Fruit fly (Drosophila melanogaster) whole organism, adult: Measurements from ENCODE around the gene tral.
A peak's percentile ranks its signal among the peaks of the same experiment; 100 is the strongest.

Source experiments
- CG11617 ChIP-seq: fragments of 200-800 bp; sonication (Bioruptor generic); optimal IDR thresholded peaks from 2 replicates; lab custom pipeline; 2017; ENCODE audit warnings: mild to moderate bottlenecking, missing biosample characterization, missing genetic modification reagents, missing genetic modification characterization
- CG12768 ChIP-seq: fragments of 200-800 bp; sonication (Bioruptor generic); optimal IDR thresholded peaks from 2 replicates; lab custom pipeline; 2017; ENCODE audit warnings: missing biosample characterization, missing genetic modification characterization, mild to moderate bottlenecking, moderate library complexity, missing genetic modification reagents
- CG14711 ChIP-seq: fragments of 200-800 bp; sonication (Bioruptor generic); optimal IDR thresholded peaks from 2 replicates; lab custom pipeline; 2018; ENCODE audit warnings: missing biosample characterization, mild to moderate bottlenecking, missing genetic modification characterization, moderate library complexity
- CG33017 ChIP-seq: fragments of 200-800 bp; sonication (Bioruptor generic); optimal IDR thresholded peaks from 2 replicates; lab custom pipeline; 2018; ENCODE audit warnings: missing biosample characterization, mild to moderate bottlenecking, missing genetic modification characterization, moderate library complexity
- CG5204 ChIP-seq: fragments of 200-800 bp; sonication (Bioruptor generic); optimal IDR thresholded peaks from 2 replicates; lab custom pipeline; 2016; ENCODE audit warnings: missing biosample characterization, missing genetic modification characterization
- Hr96 ChIP-seq: fragments of 200-800 bp; sonication (Bioruptor generic); optimal IDR thresholded peaks from 2 replicates; lab custom pipeline; 2016; ENCODE audit warnings: missing biosample characterization, missing genetic modification characterization
- Mnt ChIP-seq: fragments of 200-800 bp; sonication (Bioruptor generic); optimal IDR thresholded peaks from 2 replicates; lab custom pipeline; 2016; ENCODE audit warnings: missing biosample characterization, mild to moderate bottlenecking, missing genetic modification characterization
- bab1 ChIP-seq: fragments of 200-800 bp; sonication (Bioruptor generic); optimal IDR thresholded peaks from 3 replicates; lab custom pipeline; 2019; ENCODE audit warnings: missing biosample characterization, mild to moderate bottlenecking, missing genetic modification characterization, moderate library complexity
- cic ChIP-seq: fragments of 200-800 bp; sonication (Bioruptor generic); optimal IDR thresholded peaks from 2 replicates; lab custom pipeline; 2017; ENCODE audit warnings: missing biosample characterization, mild to moderate bottlenecking, missing genetic modification characterization, moderate library complexity
- cnc ChIP-seq, 2 experiments: fragments of >200 bp; optimal IDR thresholded peaks; 2 replicates each; lab custom pipeline; 2017
- kay ChIP-seq: fragments of 200-800 bp; sonication (Bioruptor generic); peaks from one replicate; lab custom pipeline; 2016; ENCODE audit warnings: missing biosample characterization, missing genetic modification characterization, borderline replicate concordance
- pad ChIP-seq: fragments of 200-800 bp; sonication (Bioruptor generic); optimal IDR thresholded peaks from 3 replicates; lab custom pipeline; 2017; ENCODE audit warnings: missing biosample characterization, missing genetic modification characterization, mild to moderate bottlenecking, moderate library complexity, missing genetic modification reagents
- tj ChIP-seq: fragments of 200-800 bp; sonication (Bioruptor generic); optimal IDR thresholded peaks from 3 replicates; lab custom pipeline; 2017; ENCODE audit warnings: missing biosample characterization, mild to moderate bottlenecking, missing genetic modification characterization, moderate library complexity
- toe ChIP-seq: fragments of 200-800 bp; sonication (Bioruptor generic); optimal IDR thresholded peaks from 2 replicates; lab custom pipeline; 2016; ENCODE audit warnings: missing biosample characterization, missing genetic modification characterization

DNA sequence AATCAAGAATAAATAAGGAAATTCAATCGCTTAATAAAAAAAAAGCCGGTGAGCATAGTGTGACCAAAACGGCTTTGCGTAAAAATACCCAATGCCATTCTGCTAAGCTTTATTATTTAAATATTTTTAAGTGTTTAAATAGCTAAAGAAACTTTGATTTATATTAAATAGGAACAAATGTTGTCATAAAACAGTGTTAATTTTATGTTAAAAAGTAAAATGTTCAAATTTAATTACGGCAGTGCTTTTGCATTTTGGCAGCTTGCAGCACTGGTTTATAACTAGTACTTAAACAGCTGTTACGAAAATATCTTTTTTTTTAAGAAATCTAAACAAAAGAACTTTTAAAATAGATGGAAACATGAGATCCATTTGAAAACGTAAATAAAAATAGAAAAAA lies 13.6 kb upstream of the tral start, which contains the start of the genes CG10638 and CG10681:
- peak; percentile 95 for TF ChIP-seq kay (GFP tag; lab: Kevin White, UChicago)
- TF ChIP-seq cnc (optimal IDR thresholded peaks at IDR 0.05; lab: Kevin White, UChicago) = no peak
- TF ChIP-seq CG5204 (GFP tag; lab: Kevin White, UChicago) = no peak
- no peak for TF ChIP-seq Hr96 (GFP tag; lab: Kevin White, UChicago)
- peak; percentile 73 for TF ChIP-seq CG14711 (tag; lab: Kevin White, UChicago)
- TF ChIP-seq cic (GFP tag; lab: Kevin White, UChicago) = no peak
- peak; percentile 55 for TF ChIP-seq bab1
- peak; percentile 54 for TF ChIP-seq pad (GFP tag; lab: Kevin White, UChicago)
- TF ChIP-seq Mnt (GFP tag; lab: Kevin White, UChicago) = peak; percentile 58
- TF ChIP-seq tj (GFP tag; lab: Kevin White, UChicago) = peak; percentile 9
- TF ChIP-seq toe (GFP tag; lab: Kevin White, UChicago) = no peak
- TF ChIP-seq CG11617 = peak; percentile 57
- TF ChIP-seq CG33017 (tag; lab: Kevin White, UChicago) = peak; percentile 44
- peak; percentile 38 for TF ChIP-seq CG12768
